Worm (Caenorhabditis elegans): ENCODE measurements around the gene sri-78.
"Not testable (repeated sequence)": the region's sequence is repeated elsewhere in the genome, so short reads cannot be mapped to it uniquely, and the experiment has no call there.

sri-78 gene

ce11 chrII:3170089-3170488, 14.9 kb upstream of the sri-78 start, which contains the start of gene fbxc-55:
fbxc-55 (minus strand) TSS chrII:3170189.
- no peak for TF ChIP-seq ZK546.5 (tag; optimal IDR thresholded peaks at IDR 0.05)
- TF ChIP-seq sea-2 (GFP tag; optimal IDR thresholded peaks at IDR 0.05), result no peak
- no peak for TF ChIP-seq nhr-76 (tag; optimal IDR thresholded peaks at IDR 0.05)
- TF ChIP-seq fkh-2 (tag; optimal IDR thresholded peaks at IDR 0.05), result no peak
- no peak for TF ChIP-seq elt-2 (tag; optimal IDR thresholded peaks at IDR 0.05)
- no peak for TF ChIP-seq lin-15B (tag; optimal IDR thresholded peaks at IDR 0.05)
- TF ChIP-seq R02D3.7 (tag; optimal IDR thresholded peaks at IDR 0.05), result no peak
- TF ChIP-seq lsy-12 (tag; optimal IDR thresholded peaks at IDR 0.05), result no peak
- TF ChIP-seq mdl-1 (tag; optimal IDR thresholded peaks at IDR 0.05), result no peak
- no peak for TF ChIP-seq unc-62 (GFP tag; optimal IDR thresholded peaks at IDR 0.05)
- no peak for TF ChIP-seq elt-1 (tag; optimal IDR thresholded peaks at IDR 0.05)
- no peak for TF ChIP-seq unc-39 (tag; optimal IDR thresholded peaks at IDR 0.05)
- no peak for TF ChIP-seq daf-12 (tag; optimal IDR thresholded peaks at IDR 0.05)
- TF ChIP-seq aly-2 (tag; optimal IDR thresholded peaks at IDR 0.05), result no peak
- TF ChIP-seq ceh-28 (tag; optimal IDR thresholded peaks at IDR 0.05), result no peak

DNA sequence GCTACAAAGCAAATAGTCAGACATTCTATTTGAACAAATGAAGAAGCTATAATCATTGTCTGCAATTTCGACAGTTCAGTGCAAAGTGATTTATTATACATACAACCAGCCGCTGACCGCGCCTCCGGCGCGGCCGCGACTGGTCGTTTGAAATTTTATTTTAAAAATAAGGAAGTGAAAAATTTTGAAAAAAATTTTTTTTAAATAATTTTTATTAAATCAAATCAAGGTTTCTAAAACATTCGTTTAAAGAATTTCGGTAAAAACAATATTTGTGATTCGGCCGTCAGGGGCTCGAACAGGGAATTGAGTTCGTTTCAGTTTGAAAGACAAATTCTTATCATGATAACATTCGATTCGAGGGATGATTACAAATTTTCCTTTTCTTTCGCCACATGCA, 12.8 kb upstream of the sri-78 start, which contains the start of gene Y27F2A.10:
TSS of gene Y27F2A.10 (minus strand) at position 101 of the 400 bp plus-strand sequence.
- no peak for TF ChIP-seq eor-1 (tag; optimal IDR thresholded peaks at IDR 0.05)
- no peak for TF ChIP-seq ama-1 (optimal IDR thresholded peaks at IDR 0.05)
- TF ChIP-seq hmg-11 (tag; optimal IDR thresholded peaks at IDR 0.05), result no peak
- no peak for TF ChIP-seq ztf-4 (tag; optimal IDR thresholded peaks at IDR 0.05)
- no peak for TF ChIP-seq elt-3 (tag; optimal IDR thresholded peaks at IDR 0.05)
- no peak for TF ChIP-seq nhr-76 (tag; optimal IDR thresholded peaks at IDR 0.05)
- no peak for TF ChIP-seq ceh-82 (tag; optimal IDR thresholded peaks at IDR 0.05)
- no peak for TF ChIP-seq nfya-1 (tag; optimal IDR thresholded peaks at IDR 0.05; ENCODE audit: insufficient read depth)

DNA sequence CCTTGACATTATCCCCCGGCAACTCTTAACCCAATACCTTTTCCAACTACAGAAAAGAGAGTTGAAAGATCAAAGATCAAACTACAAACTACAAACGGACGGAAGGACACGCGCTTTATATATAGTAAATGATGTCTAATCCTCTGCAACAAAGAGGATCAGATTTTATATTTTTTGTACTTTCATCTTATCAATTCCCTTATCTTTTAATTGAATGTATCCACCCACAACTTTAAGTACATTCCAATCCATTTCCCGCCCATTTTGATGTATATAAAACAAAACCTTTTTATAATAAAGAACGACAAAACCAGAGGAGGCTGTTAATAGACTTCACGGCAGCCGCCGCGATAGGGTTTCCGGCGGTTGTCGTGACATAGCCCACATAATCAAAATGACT, 7.3 kb upstream of the sri-78 start, which contains the start of gene sri-40:
TSS of gene sri-40 (plus strand) at position 301 of the 400 bp plus-strand sequence.
- TF ChIP-seq pqm-1, unc-39, nhr-25 (tag; optimal IDR thresholded peaks at IDR 0.05): not testable (repeated sequence)

ce11 chrII:3183300-3183840, 1.6 kb upstream of the sri-78 start, which contains the start of the genes Y27F2A.6 and Y27F2A.8:
Y27F2A.6 (minus strand) TSS chrII:3183400.
Y27F2A.8 (plus strand) TSS chrII:3183790.
- TF ChIP-seq nhr-43 (tag; optimal IDR thresholded peaks at IDR 0.05; ENCODE audit: poor library complexity, severe bottlenecking); mdl-1 (tag; optimal IDR thresholded peaks at IDR 0.05); lsy-12 (tag; optimal IDR thresholded peaks at IDR 0.05): not testable (repeated sequence)

- TF ChIP-seq daf-12 (tag; optimal IDR thresholded peaks at IDR 0.05) (no peak), R02D3.7 (tag; optimal IDR thresholded peaks at IDR 0.05) (no peak), sea-2 (GFP tag; optimal IDR thresholded peaks at IDR 0.05) (no peak), elt-3 (tag; optimal IDR thresholded peaks at IDR 0.05) (no peak), ceh-16 (tag; optimal IDR thresholded peaks at IDR 0.05) (no peak), elt-2 (tag; optimal IDR thresholded peaks at IDR 0.05) (no peak), nhr-43 (tag; optimal IDR thresholded peaks at IDR 0.05; ENCODE audit: poor library complexity, severe bottlenecking) (no peak), fos-1 (tag; optimal IDR thresholded peaks at IDR 0.05) (no peak), lsy-12 (tag; optimal IDR thresholded peaks at IDR 0.05) (no peak), nhr-237 (tag; optimal IDR thresholded peaks at IDR 0.05) (no peak), egl-5 (tag; optimal IDR thresholded peaks at IDR 0.05) (no peak), fkh-10 (GFP tag; optimal IDR thresholded peaks at IDR 0.05) (no peak), ztf-11 (tag; optimal IDR thresholded peaks at IDR 0.05) (no peak), zag-1 (tag; optimal IDR thresholded peaks at IDR 0.05) (no peak), pqm-1 (tag; optimal IDR thresholded peaks at IDR 0.05) (no peak)
Measured at ce11 chrII:3185848-3186247, 890 bp downstream of the sri-78 start.

DNA sequence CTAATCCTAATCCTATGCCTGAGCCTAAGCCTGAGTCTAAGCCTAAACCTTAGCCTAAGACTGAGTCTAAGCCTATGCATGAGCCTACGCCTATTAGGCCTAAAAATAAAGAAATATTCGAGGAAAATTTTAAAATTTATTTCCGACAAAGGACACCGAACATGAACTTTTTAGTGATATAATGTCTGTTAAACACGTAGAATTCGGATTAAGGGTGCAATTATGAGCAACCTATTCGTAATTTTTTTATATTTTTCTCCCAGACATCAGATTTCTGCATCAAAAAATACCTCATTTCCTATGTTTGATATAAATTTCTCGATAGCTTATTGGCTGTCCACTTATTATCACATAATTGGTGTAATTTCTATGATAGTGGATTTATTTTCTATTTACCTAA, 4.1 kb downstream of the sri-78 start, which contains the start of gene Y27F2A.11:
TSS of gene Y27F2A.11 (plus strand) at position 301 of the 400 bp plus-strand sequence.
- not testable (repeated sequence) for TF ChIP-seq nhr-28, tbx-2, ztf-11 (tag; optimal IDR thresholded peaks at IDR 0.05)

Measured in whole organism, L3 larva.